Worm (Caenorhabditis elegans) whole organism, L1 larva: Measurements from ENCODE around the gene chca-1.
A peak's percentile ranks its signal among the peaks of the same experiment; 100 is the strongest.

Experiments used
- C34B4.2 ChIP-seq: sonication (generic microtip); optimal IDR thresholded peaks from 2 replicates; lab custom pipeline; 2017; ENCODE audit warnings: mild to moderate bottlenecking, missing genetic modification characterization, missing compliant biosample characterization
- F16B12.6 ChIP-seq: fragments of 150-350 bp; optimal IDR thresholded peaks from 2 replicates; lab custom pipeline; 2014; ENCODE audit warnings: missing biosample characterization, missing genetic modification characterization
- alr-1 ChIP-seq: fragments of 200-800 bp; sonication (Bioruptor generic); optimal IDR thresholded peaks from 2 replicates; lab custom pipeline; 2018; ENCODE audit warnings: borderline replicate concordance, mild to moderate bottlenecking, missing genetic modification characterization, missing compliant biosample characterization
- blmp-1 ChIP-seq: fragments of 150-350 bp; optimal IDR thresholded peaks from 2 replicates; lab custom pipeline; 2014; ENCODE audit warnings: missing biosample characterization, missing genetic modification characterization
- ceh-8 ChIP-seq: fragments of 200-800 bp; sonication (Bioruptor generic); optimal IDR thresholded peaks from 2 replicates; lab custom pipeline; 2018; ENCODE audit warnings: mild to moderate bottlenecking, missing genetic modification characterization, moderate library complexity, missing compliant biosample characterization
- ceh-90 ChIP-seq: sonication (generic microtip); optimal IDR thresholded peaks from 2 replicates; lab custom pipeline; 2016; ENCODE audit warnings: missing genetic modification characterization, missing compliant biosample characterization
- ces-1 ChIP-seq: fragments of 150-350 bp; optimal IDR thresholded peaks from 2 replicates; lab custom pipeline; 2014; ENCODE audit warnings: missing biosample characterization, missing genetic modification reagents, missing genetic modification characterization
- efl-3 ChIP-seq: fragments of 200-800 bp; sonication (Bioruptor generic); optimal IDR thresholded peaks from 2 replicates; lab custom pipeline; 2018; ENCODE audit warnings: mild to moderate bottlenecking, missing genetic modification characterization, missing compliant biosample characterization
- egl-27 ChIP-seq, 2 experiments: fragments of 150-350 bp in 1 of 2; sonication (generic microtip); optimal IDR thresholded peaks; 3 replicates each; lab custom pipeline; 2017 to 2018; ENCODE audit warnings: missing biosample characterization in 2 of 2, missing genetic modification characterization in 2 of 2, missing genetic modification reagents in 2 of 2
- elt-2 ChIP-seq: sonication (generic microtip); optimal IDR thresholded peaks from 2 replicates; lab custom pipeline; 2016; ENCODE audit warnings: missing genetic modification characterization, mild to moderate bottlenecking, inconsistent platforms, missing compliant biosample characterization, missing genetic modification reagents
- elt-3 ChIP-seq, 6 experiments: fragments of 150-350 bp in 1 of 6; sonication (generic microtip); optimal IDR thresholded peaks; 2 replicates each; lab custom pipeline; 2017 to 2018; ENCODE audit warnings: missing biosample characterization in 6 of 6, missing genetic modification characterization in 6 of 6, inconsistent platforms in 1 of 6
- ets-5 ChIP-seq: fragments of 200-800 bp; sonication (Bioruptor generic); IDR thresholded peaks from 2 replicates; pipeline ENCODE4 v1.3.6; 2022; ENCODE audit warnings: missing genetic modification characterization, missing compliant biosample characterization
- fkh-4 ChIP-seq: sonication (generic microtip); optimal IDR thresholded peaks from 2 replicates; lab custom pipeline; 2016; ENCODE audit warnings: missing compliant biosample characterization, missing genetic modification characterization, borderline replicate concordance
- hlh-17 ChIP-seq: fragments of 200-800 bp; sonication (Bioruptor generic); optimal IDR thresholded peaks from 2 replicates; lab custom pipeline; 2018; ENCODE audit warnings: missing genetic modification characterization, mild to moderate bottlenecking, missing compliant biosample characterization, moderate library complexity, borderline replicate concordance
- hpl-2 ChIP-seq: fragments of 150-350 bp; optimal IDR thresholded peaks from 2 replicates; lab custom pipeline; 2014; ENCODE audit warnings: missing biosample characterization, missing genetic modification reagents, missing genetic modification characterization
- isw-1 ChIP-seq: fragments of 200-800 bp; sonication (Bioruptor generic); IDR thresholded peaks from 2 replicates; pipeline ENCODE4 v1.3.6; 2022; ENCODE audit warnings: missing genetic modification characterization, missing compliant biosample characterization
- jun-1 ChIP-seq: fragments of 150-350 bp; optimal IDR thresholded peaks from 2 replicates; lab custom pipeline; 2014; ENCODE audit warnings: missing biosample characterization, missing genetic modification reagents, missing genetic modification characterization
- lin-14 ChIP-seq: fragments of 200-800 bp; sonication (Bioruptor generic); optimal IDR thresholded peaks from 2 replicates; lab custom pipeline; 2018; ENCODE audit warnings: mild to moderate bottlenecking, missing genetic modification characterization, moderate library complexity, missing compliant biosample characterization
- lin-35 ChIP-seq, 2 experiments: fragments of 150-350 bp; optimal IDR thresholded peaks; 2 replicates each; lab custom pipeline; 2014; ENCODE audit warnings: missing biosample characterization in 2 of 2, missing genetic modification characterization in 2 of 2, missing genetic modification reagents in 2 of 2
- lir-3 ChIP-seq: sonication (generic microtip); optimal IDR thresholded peaks from 2 replicates; lab custom pipeline; 2016; ENCODE audit warnings: mild to moderate bottlenecking, missing genetic modification characterization, moderate library complexity, missing compliant biosample characterization; ENCODE audit not compliant: poor library complexity
- lsy-2 ChIP-seq, 2 experiments: fragments of 150-350 bp; optimal IDR thresholded peaks; 2 replicates each; lab custom pipeline; 2014; ENCODE audit warnings: missing biosample characterization in 2 of 2, missing genetic modification characterization in 2 of 2
- mdl-1 ChIP-seq, 2 experiments: fragments of 150-350 bp; optimal IDR thresholded peaks; 2 replicates each; lab custom pipeline; 2014 to 2017; ENCODE audit warnings: missing biosample characterization in 2 of 2, missing genetic modification characterization in 2 of 2, inconsistent platforms in 1 of 2
- mep-1 ChIP-seq: fragments of 150-350 bp; optimal IDR thresholded peaks from 2 replicates; lab custom pipeline; 2014; ENCODE audit warnings: missing biosample characterization, missing genetic modification characterization
- nhr-19 ChIP-seq: fragments of 200-800 bp; sonication (Bioruptor generic); conservative IDR thresholded peaks from 2 replicates; pipeline ENCODE4 v1.3.6; 2022; ENCODE audit warnings: missing genetic modification characterization, missing compliant biosample characterization
- nhr-20 ChIP-seq: sonication (generic microtip); optimal IDR thresholded peaks from 2 replicates; lab custom pipeline; 2016; ENCODE audit warnings: mild to moderate bottlenecking, missing genetic modification characterization, missing compliant biosample characterization
- nhr-237 ChIP-seq: fragments of 150-350 bp; optimal IDR thresholded peaks from 2 replicates; lab custom pipeline; 2014; ENCODE audit warnings: missing biosample characterization, missing genetic modification characterization
- nhr-47 ChIP-seq: sonication (generic microtip); optimal IDR thresholded peaks from 2 replicates; lab custom pipeline; 2016; ENCODE audit warnings: mild to moderate bottlenecking, missing genetic modification characterization, moderate library complexity, missing compliant biosample characterization
- nhr-71 ChIP-seq: sonication (generic microtip); optimal IDR thresholded peaks from 2 replicates; lab custom pipeline; 2016; ENCODE audit warnings: mild to moderate bottlenecking, missing genetic modification characterization, moderate library complexity, missing compliant biosample characterization
- nhr-76 ChIP-seq: sonication (generic microtip); optimal IDR thresholded peaks from 2 replicates; lab custom pipeline; 2017; ENCODE audit warnings: missing biosample characterization, missing genetic modification characterization
- nhr-85 ChIP-seq: sonication (generic microtip); peaks from one replicate; lab custom pipeline; 2016; ENCODE audit warnings: missing genetic modification characterization, inconsistent platforms, missing compliant biosample characterization
- nhr-90 ChIP-seq: sonication (generic microtip); optimal IDR thresholded peaks from 2 replicates; lab custom pipeline; 2016; ENCODE audit warnings: mild to moderate bottlenecking, missing genetic modification characterization, missing compliant biosample characterization; ENCODE audit not compliant: poor library complexity
- pax-3 ChIP-seq: fragments of 200-800 bp; sonication (Bioruptor generic); optimal IDR thresholded peaks from 2 replicates; lab custom pipeline; 2018; ENCODE audit warnings: mild to moderate bottlenecking, missing genetic modification characterization, moderate library complexity, missing compliant biosample characterization
- rnt-1 ChIP-seq: sonication (generic microtip); optimal IDR thresholded peaks from 2 replicates; lab custom pipeline; 2016; ENCODE audit warnings: mild to moderate bottlenecking, missing genetic modification characterization, moderate library complexity, missing compliant biosample characterization
- snpc-4 ChIP-seq: fragments of 150-350 bp; optimal IDR thresholded peaks from 2 replicates; lab custom pipeline; 2014; ENCODE audit warnings: missing biosample characterization, missing genetic modification characterization
- sptf-1 ChIP-seq: fragments of 150-350 bp; optimal IDR thresholded peaks from 2 replicates; lab custom pipeline; 2014; ENCODE audit warnings: missing biosample characterization, missing genetic modification characterization
- sup-37 ChIP-seq: fragments of 200-800 bp; sonication (Bioruptor generic); optimal IDR thresholded peaks from 2 replicates; lab custom pipeline; 2018; ENCODE audit warnings: mild to moderate bottlenecking, missing genetic modification characterization, missing compliant biosample characterization
- tlp-1 ChIP-seq: fragments of 150-350 bp; optimal IDR thresholded peaks from 2 replicates; lab custom pipeline; 2014; ENCODE audit warnings: missing biosample characterization, missing genetic modification characterization
- unc-30 ChIP-seq: sonication (generic microtip); optimal IDR thresholded peaks from 2 replicates; lab custom pipeline; 2017; ENCODE audit warnings: missing biosample characterization, missing genetic modification characterization
- unc-98 ChIP-seq: fragments of 200-800 bp; sonication (Bioruptor generic); IDR thresholded peaks from 2 replicates; pipeline ENCODE4 v1.3.6; 2022; ENCODE audit warnings: missing genetic modification characterization, missing compliant biosample characterization

Gene chca-1

DNA sequence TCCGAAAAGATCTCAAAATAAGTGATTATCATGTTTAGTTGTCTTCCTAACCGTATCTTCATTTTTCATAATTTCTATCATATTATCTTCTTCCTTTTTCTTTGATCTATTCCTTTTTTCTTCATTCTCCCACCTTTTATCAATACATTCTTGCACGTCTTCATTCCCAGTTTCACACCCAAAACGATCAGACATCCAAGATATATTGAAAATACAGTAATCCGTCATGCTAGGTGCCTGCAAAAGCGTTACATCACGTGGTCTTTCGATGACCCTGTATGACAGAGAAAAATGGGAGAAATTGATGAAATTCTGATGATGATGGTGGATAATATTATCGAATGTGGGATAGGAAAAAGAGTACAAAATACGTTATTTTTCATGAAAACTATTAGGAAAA is 21.2 kb downstream of the chca-1 start (continued):
- TF ChIP-seq ces-1 (GFP tag; lab: Kevin White, UChicago) (no peak), nhr-85 (tag; lab: Kevin White, UChicago) (peak; percentile 96), ets-5 (GFP tag; lab: Robert Waterston, UW) (no peak), ceh-8 (GFP tag; lab: Kevin White, UChicago) (no peak), hpl-2 (GFP tag; lab: Kevin White, UChicago) (no peak), unc-98 (GFP tag; lab: Robert Waterston, UW) (no peak), mep-1 (tag; lab: Kevin White, UChicago) (peak; percentile 43), tlp-1 (tag; lab: Kevin White, UChicago) (no peak), elt-3 (tag; optimal IDR thresholded peaks at IDR 0.05; lab: Kevin White, UChicago) (peak in 2 of 6 experiments; percentile 80), lin-35 (GFP tag; optimal IDR thresholded peaks at IDR 0.05; lab: Kevin White, UChicago) (peak in 1 of 2 experiments; percentile 63), sptf-1 (tag; lab: Kevin White, UChicago) (no peak), fkh-4 (no peak), egl-27 (tag; optimal IDR thresholded peaks at IDR 0.05; lab: Kevin White, UChicago) (no peak), rnt-1 (tag; lab: Kevin White, UChicago) (no peak), nhr-71 (tag; lab: Kevin White, UChicago) (peak; percentile 83), C34B4.2 (tag; lab: Kevin White, UChicago) (no peak), nhr-237 (tag; lab: Kevin White, UChicago) (no peak), hlh-17 (GFP tag; lab: Kevin White, UChicago) (no peak), ceh-90 (no peak), nhr-19 (GFP tag; lab: Robert Waterston, UW) (peak; percentile 21; the same call in 1 of the 2 replicates), nhr-47 (tag; lab: Kevin White, UChicago) (peak; percentile 52), alr-1 (tag; lab: Kevin White, UChicago) (no peak), lir-3 (no peak), lin-14 (GFP tag; lab: Kevin White, UChicago) (peak; percentile 73), pax-3 (tag; lab: Kevin White, UChicago) (no peak), snpc-4 (tag; lab: Kevin White, UChicago) (no peak), jun-1 (no peak), nhr-76 (no peak), isw-1 (no peak), blmp-1 (tag; lab: Kevin White, UChicago) (peak; percentile 90)

DNA sequence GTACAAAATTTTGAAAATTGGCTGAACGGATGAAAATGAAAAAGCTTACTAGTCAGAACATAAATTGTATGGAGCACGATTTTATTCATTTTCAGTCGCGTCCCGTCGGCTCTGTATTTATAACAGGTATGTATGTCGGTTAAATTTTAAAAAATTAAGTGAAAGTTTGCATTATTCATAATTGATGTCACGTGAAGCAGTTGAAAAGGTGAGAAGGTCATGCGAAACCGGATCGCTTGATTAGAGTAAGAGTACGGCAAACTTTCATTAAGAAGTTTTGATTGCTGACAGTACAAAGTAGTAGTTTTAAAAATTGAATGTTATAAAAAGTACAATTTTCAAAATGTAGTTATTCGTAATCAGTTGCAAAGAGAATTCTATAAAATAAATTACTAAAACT is 22.0 kb downstream of the chca-1 start:
- peak; percentile 59 for TF ChIP-seq nhr-85 (tag; lab: Kevin White, UChicago)
- no peak for TF ChIP-seq nhr-20
- no peak for TF ChIP-seq F16B12.6 (tag; lab: Kevin White, UChicago)
- no peak for TF ChIP-seq alr-1 (tag; lab: Kevin White, UChicago)
- TF ChIP-seq elt-2, result no peak
- TF ChIP-seq isw-1, result no peak
- no peak for TF ChIP-seq lin-35 (GFP tag; optimal IDR thresholded peaks at IDR 0.05; lab: Kevin White, UChicago)
- TF ChIP-seq efl-3 (GFP tag; lab: Kevin White, UChicago), result no peak
- no peak for TF ChIP-seq sup-37 (GFP tag; lab: Kevin White, UChicago)
- no peak for TF ChIP-seq nhr-90 (tag; lab: Kevin White, UChicago)
- TF ChIP-seq rnt-1 (tag; lab: Kevin White, UChicago), result no peak
- TF ChIP-seq unc-30, result no peak
- TF ChIP-seq blmp-1 (tag; lab: Kevin White, UChicago), result peak; percentile 30
- TF ChIP-seq lsy-2 (tag; optimal IDR thresholded peaks at IDR 0.05; lab: Kevin White, UChicago), result no peak
- no peak for TF ChIP-seq lir-3
- TF ChIP-seq mdl-1 (tag; optimal IDR thresholded peaks at IDR 0.05; lab: Kevin White, UChicago), result no peak
- TF ChIP-seq, all 84 proteins: peak for 2
